Worm (Caenorhabditis elegans): ENCODE measurements around the gene F14H3.3.
A peak's percentile ranks its signal among the peaks of the same experiment; 100 is the strongest.

The F14H3.3 gene

ce11 chrV:16043686-16044085 is 9.6 kb downstream of the F14H3.3 start:
- no peak for TF ChIP-seq zag-1 (tag; optimal IDR thresholded peaks at IDR 0.05)
- no peak for TF ChIP-seq Y105C5A.15 (GFP tag; IDR thresholded peaks at IDR 0.05)
- no peak for TF ChIP-seq ceh-28 (tag; optimal IDR thresholded peaks at IDR 0.05)
- TF ChIP-seq egl-27 (tag; optimal IDR thresholded peaks at IDR 0.05), result no peak
- 0 out of 2 replicates have a peak, but pooled peaks have one; percentile 21 for TF ChIP-seq lin-1 (GFP tag; IDR thresholded peaks at IDR 0.05)
- TF ChIP-seq F10B5.3 (tag; optimal IDR thresholded peaks at IDR 0.05), result no peak
- peak; percentile 74 for TF ChIP-seq dve-1 (tag; optimal IDR thresholded peaks at IDR 0.05; ENCODE audit: insufficient read depth)
- TF ChIP-seq spr-1 (tag; optimal IDR thresholded peaks at IDR 0.05), result no peak
- TF ChIP-seq nhr-25 (tag; optimal IDR thresholded peaks at IDR 0.05; ENCODE audit: borderline replicate concordance, insufficient read depth), result no peak
- TF ChIP-seq daf-16 (GFP tag; optimal IDR thresholded peaks at IDR 0.05), result no peak
- TF ChIP-seq daf-16 (tag; optimal IDR thresholded peaks at IDR 0.05), result peak; percentile 69
- TF ChIP-seq gei-8 (GFP tag; optimal IDR thresholded peaks at IDR 0.05), result no peak
- peak; percentile 68 for TF ChIP-seq php-3 (GFP tag; IDR thresholded peaks at IDR 0.05)
- TF ChIP-seq nhr-102 (tag; optimal IDR thresholded peaks at IDR 0.05), result no peak
- TF ChIP-seq vab-7 (GFP tag; IDR thresholded peaks at IDR 0.05), result no peak
- TF ChIP-seq unc-62 (GFP tag; optimal IDR thresholded peaks at IDR 0.05 in 1 of 2), result no peak
- TF ChIP-seq unc-62 (tag; optimal IDR thresholded peaks at IDR 0.05), result no peak
- no peak for TF ChIP-seq lin-38 (GFP tag; IDR thresholded peaks at IDR 0.05)
- no peak for TF ChIP-seq F44E2.7 (GFP tag; IDR thresholded peaks at IDR 0.05)
- TF ChIP-seq T26A8.4 (GFP tag; IDR thresholded peaks at IDR 0.05), result no peak
- no peak for TF ChIP-seq lir-3 (tag; optimal IDR thresholded peaks at IDR 0.05)
- TF ChIP-seq daf-8 (GFP tag; IDR thresholded peaks at IDR 0.05), result no peak
- TF ChIP-seq mxl-2 (GFP tag; conservative IDR thresholded peaks at IDR 0.05), result no peak
- TF ChIP-seq hlh-30 (tag; optimal IDR thresholded peaks at IDR 0.05; ENCODE audit: insufficient read depth), result no peak
- TF ChIP-seq pqm-1 (tag; optimal IDR thresholded peaks at IDR 0.05), result peak; percentile 2
- TF ChIP-seq ceh-32 (tag; optimal IDR thresholded peaks at IDR 0.05; ENCODE audit: poor library complexity), result no peak
- no peak for TF ChIP-seq nhr-41 (GFP tag; IDR thresholded peaks at IDR 0.05)
- no peak for TF ChIP-seq D1046.2 (GFP tag; IDR thresholded peaks at IDR 0.05)
- TF ChIP-seq hlh-11 (tag; optimal IDR thresholded peaks at IDR 0.05), result peak; percentile 51
- TF ChIP-seq dmd-9 (GFP tag; IDR thresholded peaks at IDR 0.05), result no peak
- no peak for TF ChIP-seq skn-1 (tag; optimal IDR thresholded peaks at IDR 0.05)
- no peak for TF ChIP-seq ztf-11 (tag; optimal IDR thresholded peaks at IDR 0.05)
- 0 out of 2 replicates have a peak, but pooled peaks have one; percentile 5 for TF ChIP-seq nhr-42 (GFP tag; IDR thresholded peaks at IDR 0.05)
- TF ChIP-seq madf-9 (GFP tag; conservative IDR thresholded peaks at IDR 0.05), result no peak
- no peak for TF ChIP-seq ceh-62 (tag; optimal IDR thresholded peaks at IDR 0.05)
- TF ChIP-seq zip-2 (tag; optimal IDR thresholded peaks at IDR 0.05), result no peak
- no peak for TF ChIP-seq ceh-82 (tag; optimal IDR thresholded peaks at IDR 0.05)
- TF ChIP-seq lin-13 (GFP tag; optimal IDR thresholded peaks at IDR 0.05), result no peak
- no peak for TF ChIP-seq daf-12 (tag; optimal IDR thresholded peaks at IDR 0.05)
- TF ChIP-seq nhr-111 (GFP tag; optimal IDR thresholded peaks at IDR 0.05), result no peak
- TF ChIP-seq F37D6.2 (tag; optimal IDR thresholded peaks at IDR 0.05), result no peak
- TF ChIP-seq ztf-7 (tag; optimal IDR thresholded peaks at IDR 0.05), result no peak
- peak; percentile 76 for TF ChIP-seq dmd-6 (GFP tag; IDR thresholded peaks at IDR 0.05)
- TF ChIP-seq Y5F2A.4 (GFP tag; optimal IDR thresholded peaks at IDR 0.05), result no peak
- no peak for TF ChIP-seq lim-7 (GFP tag; IDR thresholded peaks at IDR 0.05)
- no peak for TF ChIP-seq hif-1 (tag; optimal IDR thresholded peaks at IDR 0.05)
- TF ChIP-seq hmg-1.1 (GFP tag; IDR thresholded peaks at IDR 0.05), result no peak
- TF ChIP-seq ctbp-1 (GFP tag; IDR thresholded peaks at IDR 0.05), result no peak
- TF ChIP-seq tag-97 (GFP tag; IDR thresholded peaks at IDR 0.05), result no peak
- no peak for TF ChIP-seq Y75B8A.6 (GFP tag; IDR thresholded peaks at IDR 0.05)
- no peak for TF ChIP-seq fos-1 (tag; optimal IDR thresholded peaks at IDR 0.05)
- no peak for TF ChIP-seq nhr-77 (tag; optimal IDR thresholded peaks at IDR 0.05)
- TF ChIP-seq fkh-10 (GFP tag; optimal IDR thresholded peaks at IDR 0.05), result no peak
